Fruit fly (Drosophila melanogaster) whole organism, embryonic: ENCODE results near the gene CG14664.

Experiments used
- Atf-2 ChIP-seq: fragments of 200-800 bp; sonication (Bioruptor generic); optimal IDR thresholded peaks from 2 replicates; lab custom pipeline; 2016; ENCODE audit warnings: missing biosample characterization, missing genetic modification characterization
- CG10267 ChIP-seq: fragments of 200-800 bp; sonication (Bioruptor generic); optimal IDR thresholded peaks from 2 replicates; lab custom pipeline; 2018; ENCODE audit warnings: missing biosample characterization, mild to moderate bottlenecking, missing genetic modification characterization, moderate library complexity
- CG10274 ChIP-seq: fragments of 200-800 bp; sonication (Bioruptor generic); optimal IDR thresholded peaks from 3 replicates; lab custom pipeline; 2017; ENCODE audit warnings: missing biosample characterization, mild to moderate bottlenecking, missing genetic modification characterization
- CG10431 ChIP-seq: fragments of 200-800 bp; sonication (Bioruptor generic); optimal IDR thresholded peaks from 3 replicates; lab custom pipeline; 2018; ENCODE audit warnings: missing biosample characterization, mild to moderate bottlenecking, missing genetic modification characterization
- CG11456 ChIP-seq: fragments of 200-800 bp; sonication (Bioruptor generic); IDR thresholded peaks from 3 replicates; pipeline ENCODE4 v1.3.6; 2022; ENCODE audit warnings: missing biosample characterization, missing genetic modification characterization
- CG12104 ChIP-seq: fragments of 200-800 bp; sonication (Bioruptor generic); optimal IDR thresholded peaks from 3 replicates; lab custom pipeline; 2016; ENCODE audit warnings: missing biosample characterization, missing genetic modification characterization
- CG12155 ChIP-seq: fragments of 200-800 bp; sonication (Bioruptor generic); optimal IDR thresholded peaks from 3 replicates; lab custom pipeline; 2016; ENCODE audit warnings: missing biosample characterization, missing genetic modification characterization
- CG12236 ChIP-seq: fragments of 200-800 bp; sonication (Bioruptor generic); optimal IDR thresholded peaks from 2 replicates; lab custom pipeline; 2016; ENCODE audit warnings: missing biosample characterization, missing genetic modification characterization
- CG16813 ChIP-seq: fragments of 200-800 bp; sonication (Bioruptor generic); IDR thresholded peaks from 3 replicates; pipeline ENCODE4 v1.3.6; 2022; ENCODE audit warnings: missing biosample characterization, missing genetic modification characterization; ENCODE audit not compliant: partially characterized antibody
- CG17359 ChIP-seq: fragments of 200-800 bp; sonication (Bioruptor generic); optimal IDR thresholded peaks from 3 replicates; lab custom pipeline; 2018; ENCODE audit warnings: missing biosample characterization, mild to moderate bottlenecking, missing genetic modification characterization, moderate library complexity
- CG17385 ChIP-seq: fragments of 200-800 bp; sonication (Bioruptor generic); optimal IDR thresholded peaks from 3 replicates; lab custom pipeline; 2018; ENCODE audit warnings: missing biosample characterization, mild to moderate bottlenecking, missing genetic modification characterization
- CG17568 ChIP-seq: fragments of 200-800 bp; sonication (Bioruptor generic); optimal IDR thresholded peaks from 2 replicates; lab custom pipeline; 2018; ENCODE audit warnings: missing biosample characterization, mild to moderate bottlenecking, missing genetic modification characterization, moderate library complexity
- CG2199 ChIP-seq: fragments of 200-800 bp; sonication (Bioruptor generic); IDR thresholded peaks from 3 replicates; pipeline ENCODE4 v1.3.6; 2022; ENCODE audit warnings: missing biosample characterization, missing genetic modification characterization
- CG33213 ChIP-seq: fragments of 200-800 bp; sonication (Bioruptor generic); optimal IDR thresholded peaks from 3 replicates; lab custom pipeline; 2016; ENCODE audit warnings: missing biosample characterization, missing genetic modification characterization
- CG3838 ChIP-seq: fragments of 200-800 bp; sonication (Bioruptor generic); optimal IDR thresholded peaks from 3 replicates; lab custom pipeline; 2016; ENCODE audit warnings: missing biosample characterization, missing genetic modification characterization
- CG7839 ChIP-seq: fragments of 200-800 bp; sonication (Bioruptor generic); optimal IDR thresholded peaks from 3 replicates; lab custom pipeline; 2018; ENCODE audit warnings: missing biosample characterization, mild to moderate bottlenecking, missing genetic modification characterization, moderate library complexity
- CG8089 ChIP-seq: fragments of 200-800 bp; sonication (Bioruptor generic); optimal IDR thresholded peaks from 3 replicates; lab custom pipeline; 2016; ENCODE audit warnings: missing biosample characterization, missing genetic modification characterization
- CG9215 ChIP-seq: fragments of 200-800 bp; sonication (Bioruptor generic); IDR thresholded peaks from 2 replicates; pipeline ENCODE4 v1.3.6; 2022; ENCODE audit warnings: missing biosample characterization, missing genetic modification characterization
- CG9437 ChIP-seq: fragments of 200-800 bp; sonication (Bioruptor generic); optimal IDR thresholded peaks from 2 replicates; lab custom pipeline; 2018; ENCODE audit warnings: missing biosample characterization, mild to moderate bottlenecking, missing genetic modification characterization
- CG9727 ChIP-seq: fragments of 200-800 bp; sonication (Bioruptor generic); optimal IDR thresholded peaks from 3 replicates; lab custom pipeline; 2017; ENCODE audit warnings: missing biosample characterization, mild to moderate bottlenecking, missing genetic modification characterization
- CHES-1-like ChIP-seq: fragments of 200-800 bp; sonication (Bioruptor generic); optimal IDR thresholded peaks from 2 replicates; lab custom pipeline; 2016; ENCODE audit warnings: missing biosample characterization, missing genetic modification characterization
- CoRest ChIP-seq: fragments of 200-800 bp; sonication (Bioruptor generic); optimal IDR thresholded peaks from 3 replicates; lab custom pipeline; 2018; ENCODE audit warnings: missing biosample characterization, mild to moderate bottlenecking, missing genetic modification characterization, moderate library complexity
- CrebB ChIP-seq: fragments of 200-800 bp; sonication (Bioruptor generic); optimal IDR thresholded peaks from 3 replicates; lab custom pipeline; 2018; ENCODE audit warnings: missing biosample characterization, mild to moderate bottlenecking, missing genetic modification characterization
- D ChIP-seq, 2 experiments: fragments of 200-800 bp in 1 of 2; fragments of >200 bp in 1 of 2; sonication (Bioruptor generic) in 1 of 2; optimal IDR thresholded peaks; 2 replicates in 1 of 2; 3 replicates in 1 of 2; lab custom pipeline; 2017; ENCODE audit warnings: mild to moderate bottlenecking in 1 of 2, missing biosample characterization in 1 of 2, missing genetic modification characterization in 1 of 2, missing genetic modification reagents in 1 of 2
- D19A ChIP-seq: fragments of 200-800 bp; optimal IDR thresholded peaks from 3 replicates; lab custom pipeline; 2019; ENCODE audit warnings: missing biosample characterization, mild to moderate bottlenecking, missing genetic modification characterization, moderate library complexity
- Dad ChIP-seq: fragments of 200-800 bp; sonication (Bioruptor generic); optimal IDR thresholded peaks from 3 replicates; lab custom pipeline; 2016; ENCODE audit warnings: missing biosample characterization, missing genetic modification characterization
- Doc2 ChIP-seq: fragments of 200-800 bp; sonication (Bioruptor generic); IDR thresholded peaks from 2 replicates; pipeline ENCODE4 v1.3.6; 2022; ENCODE audit warnings: missing biosample characterization, missing genetic modification characterization
- H2.0 ChIP-seq: fragments of 200-800 bp; sonication (Bioruptor generic); IDR thresholded peaks from 2 replicates; pipeline ENCODE4 v1.3.6; 2022; ENCODE audit warnings: missing biosample characterization, missing genetic modification characterization
- Kr ChIP-seq: fragments of 200-800 bp; sonication (Bioruptor generic); optimal IDR thresholded peaks from 2 replicates; lab custom pipeline; 2017; ENCODE audit warnings: missing biosample characterization, mild to moderate bottlenecking, missing genetic modification characterization
- MESR4 ChIP-seq: fragments of 200-800 bp; sonication (Bioruptor generic); optimal IDR thresholded peaks from 2 replicates; lab custom pipeline; 2018; ENCODE audit warnings: missing biosample characterization, mild to moderate bottlenecking, missing genetic modification characterization, moderate library complexity
- Nf-YB ChIP-seq: fragments of 200-800 bp; sonication (Bioruptor generic); optimal IDR thresholded peaks from 3 replicates; lab custom pipeline; 2019; ENCODE audit warnings: missing biosample characterization, mild to moderate bottlenecking, missing genetic modification characterization, moderate library complexity
- Oaz ChIP-seq: fragments of 200-800 bp; sonication (Bioruptor generic); IDR thresholded peaks from 2 replicates; pipeline ENCODE4 v1.3.6; 2022; ENCODE audit warnings: missing biosample characterization, missing genetic modification characterization
- Oli ChIP-seq: fragments of 200-800 bp; sonication (Bioruptor generic); optimal IDR thresholded peaks from 2 replicates; lab custom pipeline; 2018; ENCODE audit warnings: missing biosample characterization, mild to moderate bottlenecking, missing genetic modification characterization, moderate library complexity
- abd-A ChIP-seq: fragments of 200-800 bp; sonication (Bioruptor generic); optimal IDR thresholded peaks from 3 replicates; lab custom pipeline; 2019; ENCODE audit warnings: missing biosample characterization, mild to moderate bottlenecking, missing genetic modification characterization, moderate library complexity
- al ChIP-seq: fragments of 200-800 bp; sonication (Bioruptor generic); IDR thresholded peaks from 2 replicates; pipeline ENCODE4 v1.3.6; 2022; ENCODE audit warnings: missing biosample characterization, missing genetic modification characterization
- amos ChIP-seq: fragments of 200-800 bp; sonication (Bioruptor generic); IDR thresholded peaks from 2 replicates; pipeline ENCODE4 v1.3.6; 2022; ENCODE audit warnings: missing biosample characterization, missing genetic modification characterization; ENCODE audit not compliant: partially characterized antibody
- ap ChIP-seq: fragments of 200-800 bp; sonication (Bioruptor generic); IDR thresholded peaks from 2 replicates; pipeline ENCODE4 v1.3.6; 2022; ENCODE audit warnings: missing biosample characterization, missing genetic modification characterization
- ash1 ChIP-seq: fragments of 200-800 bp; sonication (Bioruptor generic); optimal IDR thresholded peaks from 2 replicates; lab custom pipeline; 2018; ENCODE audit warnings: missing biosample characterization, mild to moderate bottlenecking, missing genetic modification characterization
- exex ChIP-seq: fragments of 200-800 bp; sonication (Bioruptor generic); optimal IDR thresholded peaks from 4 replicates; lab custom pipeline; 2018; ENCODE audit warnings: missing biosample characterization, mild to moderate bottlenecking, missing genetic modification characterization, moderate library complexity
- gro ChIP-seq: fragments of 200-800 bp; sonication (Bioruptor generic); optimal IDR thresholded peaks from 2 replicates; lab custom pipeline; 2016; ENCODE audit warnings: missing biosample characterization, missing genetic modification characterization
- ind ChIP-seq: fragments of 200-800 bp; sonication (Bioruptor generic); optimal IDR thresholded peaks from 3 replicates; lab custom pipeline; 2016; ENCODE audit warnings: missing biosample characterization, missing genetic modification characterization
- inv ChIP-seq: fragments of 200-800 bp; sonication (Bioruptor generic); IDR thresholded peaks from 2 replicates; pipeline ENCODE4 v1.3.6; 2022; ENCODE audit warnings: missing biosample characterization, missing genetic modification characterization; ENCODE audit not compliant: partially characterized antibody
- lab ChIP-seq: fragments of 200-800 bp; sonication (Bioruptor generic); optimal IDR thresholded peaks from 3 replicates; lab custom pipeline; 2017; ENCODE audit warnings: missing biosample characterization, missing genetic modification characterization, mild to moderate bottlenecking, moderate library complexity, missing genetic modification reagents
- lmd ChIP-seq: fragments of 200-800 bp; sonication (Bioruptor generic); IDR thresholded peaks from 2 replicates; pipeline ENCODE4 v1.3.6; 2022; ENCODE audit warnings: missing biosample characterization, missing genetic modification characterization
- nerfin-2 ChIP-seq: fragments of 200-800 bp; sonication (Bioruptor generic); IDR thresholded peaks from 2 replicates; pipeline ENCODE4 v1.3.6; 2022; ENCODE audit warnings: missing biosample characterization, missing genetic modification characterization; ENCODE audit not compliant: partially characterized antibody
- oc ChIP-seq: fragments of 200-800 bp; sonication (Bioruptor generic); optimal IDR thresholded peaks from 2 replicates; lab custom pipeline; 2018; ENCODE audit warnings: missing biosample characterization, mild to moderate bottlenecking, missing genetic modification characterization, moderate library complexity
- pho ChIP-seq: fragments of 200-800 bp; sonication (Bioruptor generic); optimal IDR thresholded peaks from 2 replicates; lab custom pipeline; 2016; ENCODE audit warnings: missing biosample characterization, missing genetic modification characterization
- sens-2 ChIP-seq: fragments of 200-800 bp; sonication (Bioruptor generic); IDR thresholded peaks from 2 replicates; pipeline ENCODE4 v1.3.6; 2022; ENCODE audit warnings: missing biosample characterization, missing genetic modification characterization
- sqz ChIP-seq: fragments of 200-800 bp; sonication (Bioruptor generic); optimal IDR thresholded peaks from 3 replicates; lab custom pipeline; 2018; ENCODE audit warnings: missing biosample characterization, mild to moderate bottlenecking, missing genetic modification characterization
- tup ChIP-seq: fragments of 200-800 bp; sonication (Bioruptor generic); optimal IDR thresholded peaks from 2 replicates; lab custom pipeline; 2016; ENCODE audit warnings: missing biosample characterization, mild to moderate bottlenecking, missing genetic modification characterization, moderate library complexity
- tx ChIP-seq: fragments of 200-800 bp; sonication (Bioruptor generic); optimal IDR thresholded peaks from 2 replicates; lab custom pipeline; 2016; ENCODE audit warnings: missing biosample characterization, missing genetic modification characterization

CG14664 gene

dm6 chr3R:5217278-5217714 is 6.6 kb upstream of the CG14664 start, which contains the start of gene cno (continued):
- TF ChIP-seq CG10274, result no peak
- TF ChIP-seq ash1 (GFP tag; lab: Kevin White, UChicago), result no peak
- TF ChIP-seq Nf-YB (GFP tag; lab: Kevin White, UChicago), result no peak
- no peak for TF ChIP-seq CG7839 (tag; lab: Kevin White, UChicago)
- no peak for TF ChIP-seq CG12104 (GFP tag; lab: Kevin White, UChicago)
- no peak for TF ChIP-seq CG16813 (GFP tag; lab: Robert Waterston, UW)
- TF ChIP-seq CG11456 (GFP tag; lab: Robert Waterston, UW), result no peak
- peak; percentile 59 for TF ChIP-seq amos (GFP tag; lab: Robert Waterston, UW)
- TF ChIP-seq CG10431 (GFP tag; lab: Kevin White, UChicago), result no peak
- TF ChIP-seq sens-2, result no peak
- TF ChIP-seq tx (GFP tag; lab: Kevin White, UChicago), result no peak
- peak; percentile 28 for TF ChIP-seq CG17385 (GFP tag; lab: Kevin White, UChicago)
- no peak for TF ChIP-seq al (GFP tag; lab: Robert Waterston, UW)
- TF ChIP-seq oc (tag; lab: Kevin White, UChicago), result no peak
- peak; percentile 51 for TF ChIP-seq CoRest
- TF ChIP-seq Kr, result no peak
- TF ChIP-seq nerfin-2, result no peak
- no peak for TF ChIP-seq gro (GFP tag; lab: Kevin White, UChicago)
- TF ChIP-seq Atf-2 (GFP tag; lab: Kevin White, UChicago), result no peak
- TF ChIP-seq D (optimal IDR thresholded peaks at IDR 0.05; lab: Kevin White, UChicago), result no peak
- no peak for TF ChIP-seq D (GFP tag; optimal IDR thresholded peaks at IDR 0.05; lab: Kevin White, UChicago)
- TF ChIP-seq Oli, result no peak
- no peak for TF ChIP-seq CG12155 (GFP tag; lab: Kevin White, UChicago)
- TF ChIP-seq CHES-1-like (GFP tag; lab: Kevin White, UChicago), result peak; percentile 28
- peak; percentile 20 for TF ChIP-seq CrebB (tag; lab: Kevin White, UChicago)
- TF ChIP-seq lab, result no peak
- TF ChIP-seq pho (GFP tag; lab: Kevin White, UChicago), result peak; percentile 21
- TF ChIP-seq CG2199, result no peak
- TF ChIP-seq Doc2 (GFP tag; lab: Robert Waterston, UW), result no peak
- TF ChIP-seq Dad (GFP tag; lab: Kevin White, UChicago), result no peak
- no peak for TF ChIP-seq CG17568 (GFP tag; lab: Kevin White, UChicago)
- TF ChIP-seq CG33213 (GFP tag; lab: Kevin White, UChicago), result peak; percentile 94
- TF ChIP-seq CG10267 (tag; lab: Kevin White, UChicago), result peak; percentile 45
- TF ChIP-seq D19A, result no peak
- no peak for TF ChIP-seq ind (GFP tag; lab: Kevin White, UChicago)
- TF ChIP-seq abd-A (tag; lab: Kevin White, UChicago), result no peak
- no peak for TF ChIP-seq tup (GFP tag; lab: Kevin White, UChicago)
- no peak for TF ChIP-seq sqz (GFP tag; lab: Kevin White, UChicago)
- TF ChIP-seq CG8089 (GFP tag; lab: Kevin White, UChicago), result no peak
- TF ChIP-seq inv, result no peak
- no peak for TF ChIP-seq ap (GFP tag; lab: Robert Waterston, UW)
- TF ChIP-seq CG3838 (GFP tag; lab: Kevin White, UChicago), result no peak
- peak; percentile 65 for TF ChIP-seq MESR4 (GFP tag; lab: Kevin White, UChicago)
- TF ChIP-seq CG9727 (GFP tag; lab: Kevin White, UChicago), result no peak
- TF ChIP-seq CG9215 (GFP tag; lab: Robert Waterston, UW), result no peak
- TF ChIP-seq H2.0, result no peak
- TF ChIP-seq Oaz (GFP tag; lab: Robert Waterston, UW), result no peak
- TF ChIP-seq exex (tag; lab: Kevin White, UChicago), result no peak
- no peak for TF ChIP-seq CG17359 (tag; lab: Kevin White, UChicago)
- TF ChIP-seq CG12236 (GFP tag; lab: Kevin White, UChicago), result no peak
- TF ChIP-seq CG9437 (GFP tag; lab: Kevin White, UChicago), result peak; percentile 71
- TF ChIP-seq lmd, result no peak
